Worm (Caenorhabditis elegans) whole organism, L3 larva: Measurements from ENCODE around the gene F54D5.2.

Experiments
- R02D3.7 ChIP-seq: fragments of 150-350 bp; optimal IDR thresholded peaks from 2 replicates; lab custom pipeline; 2014; ENCODE audit warnings: missing biosample characterization, missing genetic modification characterization
- ZK546.5 ChIP-seq: sonication (generic microtip); optimal IDR thresholded peaks from 2 replicates; lab custom pipeline; 2017; ENCODE audit warnings: missing biosample characterization, missing genetic modification characterization
- aly-2 ChIP-seq: fragments of 150-350 bp; optimal IDR thresholded peaks from 2 replicates; lab custom pipeline; 2014; ENCODE audit warnings: missing biosample characterization, missing genetic modification characterization
- ama-1 ChIP-seq: fragments of 150-350 bp; optimal IDR thresholded peaks from 2 replicates; lab custom pipeline; 2018
- ceh-28 ChIP-seq: fragments of 150-350 bp; optimal IDR thresholded peaks from 2 replicates; lab custom pipeline; 2014; ENCODE audit warnings: missing biosample characterization, missing genetic modification reagents, missing genetic modification characterization
- ceh-82 ChIP-seq: fragments of 150-350 bp; optimal IDR thresholded peaks from 2 replicates; lab custom pipeline; 2014; ENCODE audit warnings: missing biosample characterization, missing genetic modification characterization
- ceh-9 ChIP-seq: sonication (generic microtip); optimal IDR thresholded peaks from 2 replicates; lab custom pipeline; 2018; ENCODE audit warnings: missing biosample characterization, missing genetic modification characterization
- daf-12 ChIP-seq: fragments of 150-350 bp; optimal IDR thresholded peaks from 2 replicates; lab custom pipeline; 2014; ENCODE audit warnings: missing biosample characterization, missing genetic modification reagents, missing genetic modification characterization
- egl-27 ChIP-seq: sonication (generic microtip); optimal IDR thresholded peaks from 4 replicates; lab custom pipeline; 2017; ENCODE audit warnings: missing biosample characterization, missing genetic modification reagents, missing genetic modification characterization
- egl-5 ChIP-seq: fragments of 150-350 bp; optimal IDR thresholded peaks from 2 replicates; lab custom pipeline; 2017; ENCODE audit warnings: missing biosample characterization, missing genetic modification reagents, missing genetic modification characterization, inconsistent platforms
- elt-1 ChIP-seq: fragments of 150-350 bp; optimal IDR thresholded peaks from 2 replicates; lab custom pipeline; 2014; ENCODE audit warnings: missing biosample characterization, missing genetic modification characterization
- elt-2 ChIP-seq: sonication (generic microtip); optimal IDR thresholded peaks from 2 replicates; lab custom pipeline; 2016; ENCODE audit warnings: missing genetic modification reagents, mild to moderate bottlenecking, missing genetic modification characterization, missing compliant biosample characterization
- elt-3 ChIP-seq, 3 experiments: fragments of 150-350 bp in 1 of 3; sonication (generic microtip) in 2 of 3; optimal IDR thresholded peaks; 2 replicates in 2 of 3; 4 replicates in 1 of 3; lab custom pipeline; 2014 to 2017; ENCODE audit warnings: missing biosample characterization in 3 of 3, missing genetic modification characterization in 3 of 3
- eor-1 ChIP-seq, 2 experiments: fragments of 150-350 bp; optimal IDR thresholded peaks; 2 replicates each; lab custom pipeline; 2014 to 2018; ENCODE audit warnings: missing biosample characterization in 2 of 2, missing genetic modification characterization in 2 of 2
- fkh-10 ChIP-seq: sonication (generic microtip); optimal IDR thresholded peaks from 2 replicates; lab custom pipeline; 2017; ENCODE audit warnings: missing biosample characterization, missing genetic modification reagents, missing genetic modification characterization
- fkh-2 ChIP-seq: fragments of 150-350 bp; optimal IDR thresholded peaks from 2 replicates; lab custom pipeline; 2014; ENCODE audit warnings: missing biosample characterization, missing genetic modification reagents, missing genetic modification characterization
- fos-1 ChIP-seq: fragments of 150-350 bp; optimal IDR thresholded peaks from 2 replicates; lab custom pipeline; 2014; ENCODE audit warnings: missing biosample characterization, missing genetic modification characterization
- hmg-11 ChIP-seq: sonication (generic microtip); optimal IDR thresholded peaks from 2 replicates; lab custom pipeline; 2016; ENCODE audit warnings: missing genetic modification characterization, missing compliant biosample characterization
- jun-1 ChIP-seq: fragments of 150-350 bp; optimal IDR thresholded peaks from 2 replicates; lab custom pipeline; 2014; ENCODE audit warnings: missing biosample characterization, missing genetic modification reagents, missing genetic modification characterization
- lin-15B ChIP-seq: fragments of 150-350 bp; optimal IDR thresholded peaks from 2 replicates; lab custom pipeline; 2014; ENCODE audit warnings: missing biosample characterization, missing genetic modification characterization
- lsy-12 ChIP-seq: sonication (generic microtip); optimal IDR thresholded peaks from 2 replicates; lab custom pipeline; 2016; ENCODE audit warnings: mild to moderate bottlenecking, missing genetic modification characterization, missing compliant biosample characterization
- mdl-1 ChIP-seq: fragments of 150-350 bp; optimal IDR thresholded peaks from 2 replicates; lab custom pipeline; 2014; ENCODE audit warnings: missing biosample characterization, missing genetic modification characterization
- mml-1 ChIP-seq: fragments of 150-350 bp; sonication (generic microtip); optimal IDR thresholded peaks from 3 replicates; lab custom pipeline; 2014; ENCODE audit warnings: missing biosample characterization, missing genetic modification characterization
- nfya-1 ChIP-seq: sonication (generic microtip); optimal IDR thresholded peaks from 2 replicates; lab custom pipeline; 2017; ENCODE audit warnings: missing genetic modification characterization, mild to moderate bottlenecking, missing compliant biosample characterization, antibody characterized with exemption, moderate library complexity; ENCODE audit not compliant: insufficient read depth
- nhr-11 ChIP-seq: fragments of 150-350 bp; optimal IDR thresholded peaks from 2 replicates; lab custom pipeline; 2014; ENCODE audit warnings: missing biosample characterization, missing genetic modification characterization
- nhr-12 ChIP-seq: fragments of 150-350 bp; optimal IDR thresholded peaks from 2 replicates; lab custom pipeline; 2014; ENCODE audit warnings: missing biosample characterization, missing genetic modification characterization
- nhr-23 ChIP-seq: fragments of 150-350 bp; optimal IDR thresholded peaks from 2 replicates; lab custom pipeline; 2014; ENCODE audit warnings: missing biosample characterization, missing genetic modification reagents, missing genetic modification characterization
- nhr-237 ChIP-seq: fragments of 150-350 bp; optimal IDR thresholded peaks from 2 replicates; lab custom pipeline; 2014; ENCODE audit warnings: missing biosample characterization, missing genetic modification characterization
- nhr-25 ChIP-seq: sonication (generic microtip); optimal IDR thresholded peaks from 2 replicates; lab custom pipeline; 2017; ENCODE audit warnings: missing biosample characterization, missing genetic modification characterization
- nhr-28 ChIP-seq: fragments of 150-350 bp; optimal IDR thresholded peaks from 2 replicates; lab custom pipeline; 2014; ENCODE audit warnings: missing biosample characterization, missing genetic modification characterization
- nhr-43 ChIP-seq: sonication (generic microtip); optimal IDR thresholded peaks from 2 replicates; lab custom pipeline; 2016; ENCODE audit warnings: mild to moderate bottlenecking, missing genetic modification characterization, missing compliant biosample characterization; ENCODE audit not compliant: poor library complexity, severe bottlenecking
- nhr-67 ChIP-seq: fragments of 150-350 bp; optimal IDR thresholded peaks from 2 replicates; lab custom pipeline; 2014; ENCODE audit warnings: missing biosample characterization, missing genetic modification characterization
- nhr-76 ChIP-seq: fragments of 150-350 bp; sonication (generic microtip); optimal IDR thresholded peaks from 5 replicates; lab custom pipeline; 2014; ENCODE audit warnings: missing biosample characterization, missing genetic modification characterization
- nhr-77 ChIP-seq: fragments of 150-350 bp; optimal IDR thresholded peaks from 2 replicates; lab custom pipeline; 2014; ENCODE audit warnings: missing biosample characterization, missing genetic modification characterization
- pha-4 ChIP-seq: fragments of 150-350 bp; optimal IDR thresholded peaks from 2 replicates; lab custom pipeline; 2014; ENCODE audit warnings: missing biosample characterization, missing genetic modification reagents, missing genetic modification characterization
- pqm-1 ChIP-seq: fragments of 150-350 bp; optimal IDR thresholded peaks from 2 replicates; lab custom pipeline; 2017; ENCODE audit warnings: missing biosample characterization, missing genetic modification characterization, inconsistent platforms
- sea-2 ChIP-seq: fragments of 150-350 bp; sonication (generic microtip); optimal IDR thresholded peaks from 4 replicates; lab custom pipeline; 2014; ENCODE audit warnings: missing biosample characterization, missing genetic modification reagents, missing genetic modification characterization
- skn-1 ChIP-seq: fragments of 150-350 bp; optimal IDR thresholded peaks from 2 replicates; lab custom pipeline; 2014; ENCODE audit warnings: missing biosample characterization, missing genetic modification characterization
- snpc-4 ChIP-seq: fragments of 150-350 bp; optimal IDR thresholded peaks from 2 replicates; lab custom pipeline; 2014; ENCODE audit warnings: missing biosample characterization, missing genetic modification characterization
- tbx-2 ChIP-seq: sonication (generic microtip); optimal IDR thresholded peaks from 2 replicates; lab custom pipeline; 2016; ENCODE audit warnings: mild to moderate bottlenecking, missing genetic modification characterization, missing compliant biosample characterization
- unc-39 ChIP-seq: sonication (generic microtip); optimal IDR thresholded peaks from 4 replicates; lab custom pipeline; 2017; ENCODE audit warnings: missing biosample characterization, missing genetic modification characterization
- unc-62 ChIP-seq: fragments of 150-350 bp; sonication (generic microtip); optimal IDR thresholded peaks from 4 replicates; lab custom pipeline; 2014; ENCODE audit warnings: missing biosample characterization, missing genetic modification reagents, missing genetic modification characterization
- zag-1 ChIP-seq: fragments of 150-350 bp; optimal IDR thresholded peaks from 2 replicates; lab custom pipeline; 2014; ENCODE audit warnings: missing biosample characterization, missing genetic modification characterization
- ztf-11 ChIP-seq: fragments of 150-350 bp; optimal IDR thresholded peaks from 2 replicates; lab custom pipeline; 2014; ENCODE audit warnings: missing biosample characterization, missing genetic modification characterization
- ztf-4 ChIP-seq: fragments of 150-350 bp; optimal IDR thresholded peaks from 2 replicates; lab custom pipeline; 2014; ENCODE audit warnings: missing biosample characterization, missing genetic modification characterization

The F54D5.2 gene

ce11 chrII:11545299-11545951, 27.6 kb upstream of the F54D5.2 start, which contains the start of gene dnj-13 (continued):
- no peak for TF ChIP-seq daf-12 (tag; lab: Kevin White, UChicago)
- TF ChIP-seq ZK546.5 (tag; lab: Kevin White, UChicago) = peak; percentile 19
- peak; percentile 88 for TF ChIP-seq jun-1
- no peak for TF ChIP-seq sea-2 (GFP tag; lab: Kevin White, UChicago)
- peak; percentile 45 for TF ChIP-seq nhr-76 (tag; lab: Kevin White, UChicago)
- peak; percentile 84 for TF ChIP-seq tbx-2 (tag; lab: Kevin White, UChicago)
- peak; percentile 81 for TF ChIP-seq ceh-28 (tag; lab: Kevin White, UChicago)
- peak; percentile 73 for TF ChIP-seq snpc-4 (tag; lab: Kevin White, UChicago)
- no peak for TF ChIP-seq elt-3 (tag; optimal IDR thresholded peaks at IDR 0.05; lab: Kevin White, UChicago)

ce11 chrII:11545952-11546325, 27.0 kb upstream of the F54D5.2 start:
- TF ChIP-seq nhr-25 (no peak), daf-12 (tag; lab: Kevin White, UChicago) (no peak), ztf-11 (tag; lab: Kevin White, UChicago) (no peak), nhr-11 (tag; lab: Kevin White, UChicago) (no peak), eor-1 (tag; optimal IDR thresholded peaks at IDR 0.05; lab: Kevin White, UChicago) (no peak), nfya-1 (no peak), ceh-82 (tag; lab: Kevin White, UChicago) (no peak), nhr-43 (tag; lab: Kevin White, UChicago) (no peak), unc-39 (no peak), mdl-1 (tag; lab: Kevin White, UChicago) (no peak), nhr-67 (tag; lab: Kevin White, UChicago) (no peak), pqm-1 (tag; lab: Kevin White, UChicago) (no peak), ama-1 (lab: Kevin White, UChicago) (no peak), aly-2 (tag; lab: Kevin White, UChicago) (no peak), nhr-76 (tag; lab: Kevin White, UChicago) (no peak), hmg-11 (tag; lab: Kevin White, UChicago) (no peak), zag-1 (tag; lab: Kevin White, UChicago) (no peak), jun-1 (no peak), tbx-2 (tag; lab: Kevin White, UChicago) (no peak)

DNA sequence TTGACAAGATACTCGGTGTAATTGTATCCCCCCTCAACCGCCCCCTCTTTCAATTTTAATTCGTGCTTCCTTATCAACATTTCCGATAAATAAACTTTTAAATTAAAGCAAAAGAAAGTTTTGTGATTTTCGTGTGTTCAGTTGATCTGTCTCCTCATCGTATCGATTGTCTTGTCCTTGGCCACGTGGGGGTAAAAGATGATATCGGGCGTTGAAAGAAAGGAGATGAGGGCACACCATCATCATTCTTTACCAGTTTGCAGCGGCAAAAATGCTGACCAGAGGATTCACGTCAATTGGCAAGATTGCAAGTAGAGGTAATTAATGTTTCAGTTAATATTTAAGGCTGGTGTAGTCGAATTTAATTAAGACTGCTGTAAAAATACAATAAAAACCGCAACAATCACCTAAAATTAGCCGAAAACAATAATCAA, 25.7 kb upstream of the F54D5.2 start, which contains the start of gene F54D5.7:
Gene F54D5.7 (plus strand): TSS at position 264 of the 434 bp plus-strand sequence.
- no peak for TF ChIP-seq egl-27 (tag; lab: Kevin White, UChicago)
- no peak for TF ChIP-seq lin-15B (tag; lab: Kevin White, UChicago)
- no peak for TF ChIP-seq fkh-2 (tag; lab: Kevin White, UChicago)
- TF ChIP-seq jun-1 = no peak
- no peak for TF ChIP-seq ceh-82 (tag; lab: Kevin White, UChicago)
- peak; percentile 16 for TF ChIP-seq ceh-28 (tag; lab: Kevin White, UChicago)
- no peak for TF ChIP-seq ztf-11 (tag; lab: Kevin White, UChicago)
- TF ChIP-seq nhr-12 = no peak
- no peak for TF ChIP-seq nhr-28 (tag; lab: Kevin White, UChicago)
- no peak for TF ChIP-seq unc-39
- TF ChIP-seq aly-2 (tag; lab: Kevin White, UChicago) = no peak
- TF ChIP-seq ama-1 (lab: Kevin White, UChicago) = peak; percentile 100
- TF ChIP-seq ZK546.5 (tag; lab: Kevin White, UChicago) = no peak
- no peak for TF ChIP-seq ceh-9 (tag; lab: Kevin White, UChicago)
- TF ChIP-seq nhr-23 (tag; lab: Kevin White, UChicago) = peak; percentile 73
- TF ChIP-seq snpc-4 (tag; lab: Kevin White, UChicago) = peak; percentile 39
- no peak for TF ChIP-seq mml-1 (tag; lab: Kevin White, UChicago)
- TF ChIP-seq nhr-237 (tag; lab: Kevin White, UChicago) = no peak
- no peak for TF ChIP-seq nhr-11 (tag; lab: Kevin White, UChicago)
- TF ChIP-seq nhr-43 (tag; lab: Kevin White, UChicago) = peak; percentile 32
- TF ChIP-seq nfya-1 = peak; percentile 67
- TF ChIP-seq pha-4 (tag; lab: Kevin White, UChicago) = peak; percentile 52
- TF ChIP-seq elt-1 (tag; lab: Kevin White, UChicago) = peak; percentile 1
- TF ChIP-seq daf-12 (tag; lab: Kevin White, UChicago) = no peak
- TF ChIP-seq elt-3 (tag; optimal IDR thresholded peaks at IDR 0.05; lab: Kevin White, UChicago) = peak in 1 of 3 experiments; percentile 28
- TF ChIP-seq tbx-2 (tag; lab: Kevin White, UChicago) = peak; percentile 65
- peak; percentile 66 for TF ChIP-seq fos-1 (tag; lab: Kevin White, UChicago)
- TF ChIP-seq R02D3.7 (tag; lab: Kevin White, UChicago) = no peak
- TF ChIP-seq nhr-77 (tag; lab: Kevin White, UChicago) = no peak
- peak; percentile 5 for TF ChIP-seq skn-1 (tag; lab: Kevin White, UChicago)
- no peak for TF ChIP-seq pqm-1 (tag; lab: Kevin White, UChicago)
- TF ChIP-seq ztf-4 (tag; lab: Kevin White, UChicago) = peak; percentile 92
- peak; percentile 32 for TF ChIP-seq mdl-1 (tag; lab: Kevin White, UChicago)
- TF ChIP-seq sea-2 (GFP tag; lab: Kevin White, UChicago) = no peak
- TF ChIP-seq nhr-76 (tag; lab: Kevin White, UChicago) = no peak
- TF ChIP-seq elt-2 (tag; lab: Kevin White, UChicago) = peak; percentile 70
- peak; percentile 54 for TF ChIP-seq lsy-12 (tag; lab: Kevin White, UChicago)
- peak; percentile 7 for TF ChIP-seq unc-62 (GFP tag; lab: Kevin White, UChicago)
- TF ChIP-seq zag-1 (tag; lab: Kevin White, UChicago) = no peak
- peak; percentile 2 for TF ChIP-seq egl-5 (tag; lab: Kevin White, UChicago)
- no peak for TF ChIP-seq fkh-10 (GFP tag; lab: Kevin White, UChicago)
- TF ChIP-seq eor-1 (tag; optimal IDR thresholded peaks at IDR 0.05; lab: Kevin White, UChicago) = no peak
